Fruit fly (Drosophila melanogaster): ENCODE measurements around the gene Cht7.

The Cht7 gene

DNA sequence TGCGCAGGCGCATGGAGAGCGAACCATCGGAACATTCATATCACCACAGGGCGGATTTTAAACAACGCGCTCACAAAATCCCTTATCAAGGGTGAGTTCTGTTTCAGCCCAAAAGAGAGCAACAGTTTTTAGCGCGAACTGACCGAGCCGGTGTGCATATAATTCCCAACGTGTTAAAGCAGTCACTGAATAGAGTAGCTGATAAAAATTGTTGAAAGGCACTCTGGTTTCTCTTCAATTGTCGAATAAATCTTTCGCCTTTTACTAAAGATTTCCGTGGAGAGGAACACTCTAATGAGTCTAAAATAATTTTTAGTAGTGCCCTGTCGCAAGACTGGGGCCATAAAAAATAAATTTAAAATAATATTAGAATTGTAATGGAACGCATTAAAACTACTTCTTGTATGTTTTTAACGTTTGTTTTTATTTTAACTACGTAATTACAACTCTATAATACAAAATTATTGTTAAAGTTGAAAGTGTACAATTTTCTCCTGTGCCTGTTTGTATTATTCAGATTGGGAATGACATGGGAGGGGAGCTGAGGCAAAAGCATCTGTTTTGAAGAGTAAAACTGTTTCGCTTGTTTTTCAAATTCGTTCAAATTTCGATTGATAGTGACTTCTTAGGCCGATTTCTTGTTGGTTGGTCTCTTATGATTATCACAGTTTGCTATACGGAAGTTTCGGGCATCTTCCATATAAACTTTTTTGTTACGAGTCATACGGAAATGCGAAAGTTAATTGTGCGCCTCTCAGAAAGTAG lies 16.0 kb downstream of the Cht7 start (continued):
- TF ChIP-seq zen2 (GFP tag; IDR thresholded peaks at IDR 0.05; ENCODE audit: partially characterized antibody) (peak; percentile 69; the same call in 2 of the 3 replicates), sens-2 (GFP tag; IDR thresholded peaks at IDR 0.05) (peak; percentile 30; the same call in 1 of the 2 replicates), yki (optimal IDR thresholded peaks at IDR 0.05) (no peak), CG15011 (GFP tag; optimal IDR thresholded peaks at IDR 0.05) (peak; percentile 22), E2f2 (GFP tag; IDR thresholded peaks at IDR 0.05) (peak; percentile 97), Side (GFP tag; optimal IDR thresholded peaks at IDR 0.05) (peak; percentile 14), CG4820 (GFP tag; optimal IDR thresholded peaks at IDR 0.05) (no peak), Taf1 (GFP tag; IDR thresholded peaks at IDR 0.05) (no peak), tll (GFP tag; optimal IDR thresholded peaks at IDR 0.05) (peak in 1 of 2 experiments; percentile 63), CG4328 (GFP tag; optimal IDR thresholded peaks at IDR 0.05) (peak; percentile 13), Meics (GFP tag; optimal IDR thresholded peaks at IDR 0.05) (no peak), Antp (GFP tag; optimal IDR thresholded peaks at IDR 0.05) (peak; percentile 38), CG18764 (GFP tag; optimal IDR thresholded peaks at IDR 0.05) (peak; percentile 49), CG4854 (GFP tag; optimal IDR thresholded peaks at IDR 0.05) (peak; percentile 61), CG17568 (GFP tag; optimal IDR thresholded peaks at IDR 0.05) (no peak), mirr (GFP tag; optimal IDR thresholded peaks at IDR 0.05) (peak; percentile 37), dpn (GFP tag; optimal IDR thresholded peaks at IDR 0.05) (peak; percentile 20 to 63), nom (GFP tag; optimal IDR thresholded peaks at IDR 0.05) (peak; percentile 18), sens (GFP tag) (peak; percentile 89), Hmr (GFP tag; optimal IDR thresholded peaks at IDR 0.05) (peak; percentile 43), shn (GFP tag; optimal IDR thresholded peaks at IDR 0.05) (peak; percentile 50), CG11093 (GFP tag; IDR thresholded peaks at IDR 0.05) (no peak; the same call in 2 of the 3 replicates), Xbp1 (GFP tag; optimal IDR thresholded peaks at IDR 0.05) (peak; percentile 45), ap (GFP tag; IDR thresholded peaks at IDR 0.05) (no peak), CG13296 (GFP tag; optimal IDR thresholded peaks at IDR 0.05) (no peak), CG2875 (GFP tag; optimal IDR thresholded peaks at IDR 0.05) (peak; percentile 29), bigmax (GFP tag; optimal IDR thresholded peaks at IDR 0.05) (no peak), grau (tag; optimal IDR thresholded peaks at IDR 0.05) (peak; percentile 55), unpg (GFP tag; optimal IDR thresholded peaks at IDR 0.05) (peak; percentile 50), CG10979 (tag; optimal IDR thresholded peaks at IDR 0.05) (peak; percentile 45), sug (tag; optimal IDR thresholded peaks at IDR 0.05) (peak; percentile 28), Ptx1 (GFP tag; IDR thresholded peaks at IDR 0.05) (peak; percentile 27; the same call in 1 of the 2 replicates), CG1024 (GFP tag; IDR thresholded peaks at IDR 0.05) (peak; percentile 67), bcd (GFP tag; optimal IDR thresholded peaks at IDR 0.05) (peak; percentile 34), cwo (GFP tag; optimal IDR thresholded peaks at IDR 0.05) (peak; percentile 24), CG7372 (GFP tag; IDR thresholded peaks at IDR 0.05) (0 out of 2 replicates have a peak, but pooled peaks have one; percentile 7), chif (GFP tag; optimal IDR thresholded peaks at IDR 0.05) (peak; percentile 24 to 33), row (GFP tag; IDR thresholded peaks at IDR 0.05) (peak; percentile 47; the same call in 2 of the 3 replicates), CG8765 (GFP tag; IDR thresholded peaks at IDR 0.05) (0 out of 2 replicates have a peak, but pooled peaks have one; percentile 5), gsb-n (tag; optimal IDR thresholded peaks at IDR 0.05) (peak; percentile 62), CG18599 (GFP tag; optimal IDR thresholded peaks at IDR 0.05) (peak; percentile 31), scrt (GFP tag; optimal IDR thresholded peaks at IDR 0.05) (peak; percentile 76), Adf1 (GFP tag; IDR thresholded peaks at IDR 0.05) (peak; percentile 26; the same call in 1 of the 2 replicates), Dip3 (GFP tag; optimal IDR thresholded peaks at IDR 0.05) (no peak), Xrp1 (GFP tag; IDR thresholded peaks at IDR 0.05) (peak; percentile 58), Dbx (GFP tag; IDR thresholded peaks at IDR 0.05) (peak; percentile 71; the same call in 2 of the 3 replicates), CG10274 (GFP tag; optimal IDR thresholded peaks at IDR 0.05) (no peak), Rfx (GFP tag; IDR thresholded peaks at IDR 0.05) (peak; percentile 52; the same call in 1 of the 2 replicates), run (tag; optimal IDR thresholded peaks at IDR 0.05) (no peak)

All from whole organism, embryonic.